Worm (Caenorhabditis elegans) whole organism, mixed stage, embryonic: Measurements from ENCODE around the gene F22B3.7.

ENCODE experiments used
- ceh-83 ChIP-seq: fragments of 200-800 bp; sonication (Bioruptor generic); optimal IDR thresholded peaks from 2 replicates; lab custom pipeline; 2018; ENCODE audit warnings: mild to moderate bottlenecking, missing genetic modification characterization, missing compliant biosample characterization
- lsy-2 ChIP-seq: fragments of 150-350 bp; optimal IDR thresholded peaks from 2 replicates; lab custom pipeline; 2014; ENCODE audit warnings: missing biosample characterization, missing genetic modification characterization
- unc-62 ChIP-seq: fragments of 150-350 bp; optimal IDR thresholded peaks from 2 replicates; lab custom pipeline; 2014; ENCODE audit warnings: missing biosample characterization, missing genetic modification reagents, missing genetic modification characterization

ce11 chrIV:11424830-11425229 lies 3.2 kb upstream of the F22B3.7 start, which contains the start of gene F22B3.8:
- TF ChIP-seq ceh-83 (GFP tag; lab: Kevin White, UChicago) (no peak), unc-62 (GFP tag; lab: Kevin White, UChicago) (no peak), lsy-2 (tag; lab: Kevin White, UChicago) (no peak)
